In the genomic region with DNA sequence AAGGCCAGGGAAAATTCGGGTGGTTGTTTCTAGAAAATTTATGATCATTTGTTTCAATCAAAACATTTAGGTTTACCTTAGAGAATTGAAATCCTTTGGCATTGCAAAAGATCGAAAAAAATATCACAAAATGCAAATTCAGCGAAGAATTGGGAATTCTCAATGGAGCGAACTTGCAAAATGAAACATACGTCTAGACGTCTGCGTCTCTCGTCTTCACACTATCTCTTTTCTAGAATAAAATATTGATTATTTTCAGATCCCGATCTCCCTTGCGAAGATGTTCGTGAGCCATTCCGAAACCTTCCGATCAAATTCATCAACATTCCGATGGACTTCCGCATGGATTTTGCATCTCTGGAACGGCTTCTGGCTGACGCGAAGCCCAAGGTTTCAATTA, we compare ENCODE assay signal across 8 worm cellular contexts.
A peak's percentile ranks its signal among the peaks of the same experiment; 100 is the strongest.
TF ChIP-seq lines count a peak whose summit lies in the region.

TSS of gene ets-6 (minus strand) at position 169 of the 400 bp plus-strand sequence.

TF ChIP-seq in whole organism, L1 larva, 84 proteins besides CTCF, POLR2A, EP300 and RAD21 (continues in another document):
- TF ChIP-seq ets-5 (GFP tag; IDR thresholded peaks at IDR 0.05; lab: Robert Waterston, UW) (no peak), nhr-90 (tag; optimal IDR thresholded peaks at IDR 0.05; lab: Kevin White, UChicago; ENCODE audit: poor library complexity) (peak; percentile 46), nhr-71 (tag; optimal IDR thresholded peaks at IDR 0.05; lab: Kevin White, UChicago) (peak; percentile 76), unc-86 (tag; optimal IDR thresholded peaks at IDR 0.05; lab: Kevin White, UChicago) (peak; percentile 43), egl-13 (tag; optimal IDR thresholded peaks at IDR 0.05; lab: Kevin White, UChicago) (no peak), mab-9 (GFP tag; IDR thresholded peaks at IDR 0.05; lab: Robert Waterston, UW) (no peak), alr-1 (tag; optimal IDR thresholded peaks at IDR 0.05; lab: Kevin White, UChicago; ENCODE audit: borderline replicate concordance) (no peak), mdl-1 (tag; optimal IDR thresholded peaks at IDR 0.05; lab: Kevin White, UChicago) (no peak), pax-3 (tag; optimal IDR thresholded peaks at IDR 0.05; lab: Kevin White, UChicago) (no peak), dsc-1 (tag; optimal IDR thresholded peaks at IDR 0.05; lab: Kevin White, UChicago) (peak; percentile 44), nhr-47 (tag; optimal IDR thresholded peaks at IDR 0.05; lab: Kevin White, UChicago) (peak; percentile 70)

TF ChIP-seq in whole organism, L2 larva, 48 proteins besides CTCF, POLR2A, EP300 and RAD21 (continues in another document):
- TF ChIP-seq egl-27 (tag; optimal IDR thresholded peaks at IDR 0.05; lab: Kevin White, UChicago) (no peak), mab-5 (tag; optimal IDR thresholded peaks at IDR 0.05; lab: Kevin White, UChicago) (no peak), C34F6.9 (tag; optimal IDR thresholded peaks at IDR 0.05; lab: Kevin White, UChicago) (peak; percentile 77), lsy-2 (tag; optimal IDR thresholded peaks at IDR 0.05; lab: Kevin White, UChicago) (peak; percentile 10 to 78), sma-9 (GFP tag; optimal IDR thresholded peaks at IDR 0.05; lab: Kevin White, UChicago) (peak; percentile 26), sma-9 (tag; optimal IDR thresholded peaks at IDR 0.05; lab: Kevin White, UChicago) (no peak), unc-55 (GFP tag; optimal IDR thresholded peaks at IDR 0.05; lab: Kevin White, UChicago) (peak; percentile 76), nhr-21 (tag; optimal IDR thresholded peaks at IDR 0.05; lab: Kevin White, UChicago) (peak; percentile 18), ztf-1 (GFP tag; conservative IDR thresholded peaks at IDR 0.05; lab: Robert Waterston, UW) (no peak), gmeb-1 (tag; optimal IDR thresholded peaks at IDR 0.05; lab: Kevin White, UChicago) (peak; percentile 60), nhr-25 (tag; optimal IDR thresholded peaks at IDR 0.05; lab: Kevin White, UChicago) (peak; percentile 35)

TF ChIP-seq in whole organism, L3 larva, 47 proteins besides CTCF, POLR2A, EP300 and RAD21 (continues in another document):
- TF ChIP-seq nhr-43 (tag; optimal IDR thresholded peaks at IDR 0.05; lab: Kevin White, UChicago; ENCODE audit: poor library complexity, severe bottlenecking): no peak
- no peak for TF ChIP-seq zag-1 (tag; optimal IDR thresholded peaks at IDR 0.05; lab: Kevin White, UChicago)
- peak; percentile 85 for TF ChIP-seq ceh-28 (tag; optimal IDR thresholded peaks at IDR 0.05; lab: Kevin White, UChicago)
- TF ChIP-seq nhr-11 (tag; optimal IDR thresholded peaks at IDR 0.05; lab: Kevin White, UChicago): no peak
- no peak for TF ChIP-seq nhr-28 (tag; optimal IDR thresholded peaks at IDR 0.05; lab: Kevin White, UChicago)
- no peak for TF ChIP-seq ceh-82 (tag; optimal IDR thresholded peaks at IDR 0.05; lab: Kevin White, UChicago)
- TF ChIP-seq lin-39 (tag; optimal IDR thresholded peaks at IDR 0.05; lab: Kevin White, UChicago): no peak
- no peak for TF ChIP-seq fkh-10 (GFP tag; optimal IDR thresholded peaks at IDR 0.05; lab: Kevin White, UChicago)
- TF ChIP-seq lin-15B (tag; optimal IDR thresholded peaks at IDR 0.05; lab: Kevin White, UChicago): peak; percentile 73
- TF ChIP-seq nfya-1 (tag; optimal IDR thresholded peaks at IDR 0.05; lab: Kevin White, UChicago; ENCODE audit: insufficient read depth): peak; percentile 61
- no peak for TF ChIP-seq tbx-2 (tag; optimal IDR thresholded peaks at IDR 0.05; lab: Kevin White, UChicago)

TF ChIP-seq in whole organism, L4 larva, 104 proteins besides CTCF, POLR2A, EP300 and RAD21 (continues in another document):
- no peak for TF ChIP-seq nhr-10 (tag; optimal IDR thresholded peaks at IDR 0.05; lab: Kevin White, UChicago)
- TF ChIP-seq aly-2 (tag; optimal IDR thresholded peaks at IDR 0.05; lab: Kevin White, UChicago): no peak
- TF ChIP-seq F10B5.3 (tag; optimal IDR thresholded peaks at IDR 0.05; lab: Kevin White, UChicago): no peak
- no peak for TF ChIP-seq attf-4 (tag; optimal IDR thresholded peaks at IDR 0.05; lab: Kevin White, UChicago)
- no peak for TF ChIP-seq ZK337.2 (GFP tag; IDR thresholded peaks at IDR 0.05; lab: Robert Waterston, UW)
- no peak for TF ChIP-seq madf-9 (GFP tag; conservative IDR thresholded peaks at IDR 0.05; lab: Robert Waterston, UW)
- TF ChIP-seq saeg-2 (GFP tag; IDR thresholded peaks at IDR 0.05; lab: Robert Waterston, UW): no peak
- TF ChIP-seq daf-16 (GFP tag; optimal IDR thresholded peaks at IDR 0.05; lab: Kevin White, UChicago): no peak
- TF ChIP-seq daf-16 (tag; optimal IDR thresholded peaks at IDR 0.05; lab: Kevin White, UChicago): no peak
- no peak for TF ChIP-seq lin-15B (tag; optimal IDR thresholded peaks at IDR 0.05; lab: Kevin White, UChicago)
- no peak for TF ChIP-seq zag-1 (tag; optimal IDR thresholded peaks at IDR 0.05; lab: Kevin White, UChicago)
- no peak for TF ChIP-seq lin-39 (tag; optimal IDR thresholded peaks at IDR 0.05; lab: Kevin White, UChicago)

TF ChIP-seq in whole organism, late embryonic, 69 proteins besides CTCF, POLR2A, EP300 and RAD21:
- TF ChIP-seq ceh-34 (tag; optimal IDR thresholded peaks at IDR 0.05; lab: Kevin White, UChicago) (no peak), ceh-48 (tag; optimal IDR thresholded peaks at IDR 0.05; lab: Kevin White, UChicago) (peak; percentile 85), unc-55 (GFP tag; optimal IDR thresholded peaks at IDR 0.05; lab: Kevin White, UChicago) (no peak)

TF ChIP-seq in whole organism, midembryonic, 9 proteins besides CTCF, POLR2A, EP300 and RAD21:
- no peak for TF ChIP-seq ztf-29 (GFP tag; IDR thresholded peaks at IDR 0.05; lab: Robert Waterston, UW)
- TF ChIP-seq T22C8.4 (GFP tag; IDR thresholded peaks at IDR 0.05; lab: Robert Waterston, UW): peak; percentile 67
TF ChIP-seq in whole organism, midembryonic: peak in this region for 1.

TF ChIP-seq in whole organism, mixed stage, embryonic, 35 proteins besides CTCF, POLR2A, EP300 and RAD21:
- TF ChIP-seq ces-1 (GFP tag; optimal IDR thresholded peaks at IDR 0.05; lab: Kevin White, UChicago) (peak; percentile 48), ceh-39 (tag; optimal IDR thresholded peaks at IDR 0.05; lab: Kevin White, UChicago) (no peak), pha-4 (tag; optimal IDR thresholded peaks at IDR 0.05; lab: Kevin White, UChicago) (peak; percentile 47), nhr-237 (tag; optimal IDR thresholded peaks at IDR 0.05; lab: Kevin White, UChicago) (peak; percentile 30), mep-1 (tag; optimal IDR thresholded peaks at IDR 0.05; lab: Kevin White, UChicago) (peak; percentile 53)

TF ChIP-seq in whole organism, young adult, 124 proteins besides CTCF, POLR2A, EP300 and RAD21:
- TF ChIP-seq athp-1 (tag; optimal IDR thresholded peaks at IDR 0.05; lab: Kevin White, UChicago) (peak; percentile 14), mcd-1 (GFP tag; IDR thresholded peaks at IDR 0.05; lab: Robert Waterston, UW) (peak; percentile 93), snpc-3.4 (tag; optimal IDR thresholded peaks at IDR 0.05; lab: Kevin White, UChicago) (peak; percentile 17), ztf-18 (tag; optimal IDR thresholded peaks at IDR 0.05; lab: Kevin White, UChicago) (peak; percentile 65), B0336.3 (GFP tag; IDR thresholded peaks at IDR 0.05; lab: Robert Waterston, UW) (0 out of 2 replicates have a peak, but pooled peaks have one; percentile 10), ekl-4 (GFP tag; IDR thresholded peaks at IDR 0.05; lab: Robert Waterston, UW) (peak; percentile 25; the same call in 1 of the 2 replicates), Y53F4B.3 (GFP tag; IDR thresholded peaks at IDR 0.05; lab: Robert Waterston, UW) (no peak), F33H1.4 (GFP tag; IDR thresholded peaks at IDR 0.05; lab: Robert Waterston, UW) (no peak), hmg-1.2 (GFP tag; IDR thresholded peaks at IDR 0.05; lab: Robert Waterston, UW) (peak; percentile 91), attf-3 (GFP tag; conservative IDR thresholded peaks at IDR 0.05; lab: Robert Waterston, UW) (no peak), repo-1 (tag; optimal IDR thresholded peaks at IDR 0.05; lab: Kevin White, UChicago) (no peak), let-526 (GFP tag; IDR thresholded peaks at IDR 0.05; lab: Robert Waterston, UW) (no peak), cebp-1 (GFP tag; IDR thresholded peaks at IDR 0.05; lab: Robert Waterston, UW) (no peak), cebp-1 (tag; optimal IDR thresholded peaks at IDR 0.05; lab: Kevin White, UChicago) (peak; percentile 17), lsl-1 (GFP tag; optimal IDR thresholded peaks at IDR 0.05; lab: Kevin White, UChicago) (peak; percentile 33), lin-40 (tag; optimal IDR thresholded peaks at IDR 0.05; lab: Kevin White, UChicago) (peak; percentile 21), madf-6 (GFP tag; IDR thresholded peaks at IDR 0.05; lab: Robert Waterston, UW) (peak; percentile 45; the same call in 1 of the 2 replicates), D2030.7 (GFP tag; IDR thresholded peaks at IDR 0.05; lab: Robert Waterston, UW) (peak; percentile 34; the same call in 1 of the 2 replicates), lin-54 (GFP tag; optimal IDR thresholded peaks at IDR 0.05; lab: Kevin White, UChicago) (peak; percentile 22), unc-130 (GFP tag; optimal IDR thresholded peaks at IDR 0.05; lab: Kevin White, UChicago) (no peak), Y79H2A.3 (GFP tag; conservative IDR thresholded peaks at IDR 0.05; lab: Robert Waterston, UW) (no peak), dox-1 (GFP tag; IDR thresholded peaks at IDR 0.05; lab: Robert Waterston, UW) (peak; percentile 56), efl-1 (GFP tag; optimal IDR thresholded peaks at IDR 0.05; lab: Kevin White, UChicago) (peak; percentile 10), tbp1 (GFP tag; optimal IDR thresholded peaks at IDR 0.05; lab: Kevin White, UChicago) (peak; percentile 4), rcor-1 (GFP tag; IDR thresholded peaks at IDR 0.05; lab: Robert Waterston, UW) (peak; percentile 61), attf-5 (GFP tag; optimal IDR thresholded peaks at IDR 0.05; lab: Kevin White, UChicago) (peak; percentile 78)
